Fruit fly (Drosophila melanogaster) whole organism, prepupa: ENCODE measurements around the gene crc.
A peak's percentile ranks its signal among the peaks of the same experiment; 100 is the strongest.

Experiments
- CG10631 ChIP-seq: fragments of 200-800 bp; sonication (Bioruptor generic); optimal IDR thresholded peaks from 2 replicates; lab custom pipeline; 2016; ENCODE audit warnings: missing biosample characterization, missing genetic modification characterization
- CG11294 ChIP-seq: fragments of 200-800 bp; sonication (Bioruptor generic); IDR thresholded peaks from 2 replicates; pipeline ENCODE4 v1.3.6; 2022; ENCODE audit warnings: missing biosample characterization, missing genetic modification characterization
- CG11762 ChIP-seq: fragments of 200-800 bp; sonication (Bioruptor generic); optimal IDR thresholded peaks from 3 replicates; lab custom pipeline; 2016; ENCODE audit warnings: missing biosample characterization, missing genetic modification characterization; ENCODE audit not compliant: insufficient read depth
- CG15336 ChIP-seq: fragments of 200-800 bp; sonication (Bioruptor generic); IDR thresholded peaks from 2 replicates; pipeline ENCODE4 v1.3.6; 2022; ENCODE audit warnings: missing biosample characterization, missing genetic modification characterization
- CG16779 ChIP-seq: fragments of 200-800 bp; sonication (Bioruptor generic); optimal IDR thresholded peaks from 3 replicates; lab custom pipeline; 2017; ENCODE audit warnings: missing biosample characterization, mild to moderate bottlenecking, missing genetic modification characterization
- CG3032 ChIP-seq: fragments of 200-800 bp; optimal IDR thresholded peaks from 2 replicates; lab custom pipeline; 2019; ENCODE audit warnings: missing biosample characterization, mild to moderate bottlenecking, missing genetic modification characterization, moderate library complexity
- CG31627 ChIP-seq: fragments of 200-800 bp; sonication (Bioruptor generic); optimal IDR thresholded peaks from 3 replicates; lab custom pipeline; 2016; ENCODE audit warnings: missing biosample characterization, missing genetic modification characterization
- CG34406 ChIP-seq: fragments of 200-800 bp; sonication (Bioruptor generic); optimal IDR thresholded peaks from 3 replicates; lab custom pipeline; 2016; ENCODE audit warnings: missing biosample characterization, missing genetic modification characterization
- CG6163 ChIP-seq: fragments of 200-800 bp; sonication (Bioruptor generic); IDR thresholded peaks from 3 replicates; pipeline ENCODE4 v1.3.6; 2022; ENCODE audit warnings: missing biosample characterization, missing genetic modification characterization
- CG6854 ChIP-seq: fragments of 200-800 bp; sonication (Bioruptor generic); optimal IDR thresholded peaks from 2 replicates; lab custom pipeline; 2017; ENCODE audit warnings: missing biosample characterization, mild to moderate bottlenecking, missing genetic modification characterization
- CG7368 ChIP-seq: fragments of 200-800 bp; sonication (Bioruptor generic); optimal IDR thresholded peaks from 3 replicates; lab custom pipeline; 2016; ENCODE audit warnings: missing biosample characterization, missing genetic modification characterization
- CG8119 ChIP-seq: fragments of 200-800 bp; sonication (Bioruptor generic); IDR thresholded peaks from 3 replicates; pipeline ENCODE4 v1.3.6; 2022; ENCODE audit warnings: missing biosample characterization, missing genetic modification characterization
- CG8319 ChIP-seq: fragments of 200-800 bp; sonication (Bioruptor generic); optimal IDR thresholded peaks from 3 replicates; lab custom pipeline; 2016; ENCODE audit warnings: missing biosample characterization, missing genetic modification characterization
- CG9139 ChIP-seq: fragments of 200-800 bp; sonication (Bioruptor generic); optimal IDR thresholded peaks from 3 replicates; lab custom pipeline; 2017; ENCODE audit warnings: missing biosample characterization, mild to moderate bottlenecking, missing genetic modification characterization
- Eip78C ChIP-seq: fragments of 200-800 bp; sonication (Bioruptor generic); peaks from one replicate; lab custom pipeline; 2016; ENCODE audit warnings: missing biosample characterization, missing genetic modification characterization
- Eip93F ChIP-seq: fragments of 200-800 bp; sonication (Bioruptor generic); optimal IDR thresholded peaks from 2 replicates; lab custom pipeline; 2016; ENCODE audit warnings: missing biosample characterization, mild to moderate bottlenecking, missing genetic modification characterization
- Ets96B ChIP-seq: fragments of 200-800 bp; optimal IDR thresholded peaks from 2 replicates; lab custom pipeline; 2019; ENCODE audit warnings: missing biosample characterization, mild to moderate bottlenecking, missing genetic modification characterization, moderate library complexity
- Gug ChIP-seq: fragments of 200-800 bp; sonication (Bioruptor generic); IDR thresholded peaks from 2 replicates; pipeline ENCODE4 v1.3.6; 2022; ENCODE audit warnings: missing biosample characterization, missing genetic modification characterization
- Hr38 ChIP-seq: sonication (Bioruptor generic); optimal IDR thresholded peaks from 2 replicates; lab custom pipeline; 2016; ENCODE audit warnings: missing biosample characterization, missing genetic modification characterization
- Hr39 ChIP-seq: fragments of 200-800 bp; sonication (Bioruptor generic); optimal IDR thresholded peaks from 2 replicates; lab custom pipeline; 2016; ENCODE audit warnings: missing biosample characterization, missing genetic modification characterization
- Hr4 ChIP-seq: fragments of 200-800 bp; sonication (Bioruptor generic); optimal IDR thresholded peaks from 3 replicates; lab custom pipeline; 2016; ENCODE audit warnings: missing biosample characterization, missing genetic modification characterization
- Lpt ChIP-seq: fragments of 200-800 bp; sonication (Bioruptor generic); optimal IDR thresholded peaks from 3 replicates; lab custom pipeline; 2016; ENCODE audit warnings: missing biosample characterization, missing genetic modification characterization
- Met ChIP-seq: fragments of 200-800 bp; sonication (Bioruptor generic); optimal IDR thresholded peaks from 3 replicates; lab custom pipeline; 2016; ENCODE audit warnings: missing biosample characterization, missing genetic modification characterization
- OdsH ChIP-seq: fragments of 200-800 bp; sonication (Bioruptor generic); optimal IDR thresholded peaks from 3 replicates; lab custom pipeline; 2016; ENCODE audit warnings: missing biosample characterization, missing genetic modification characterization
- Smox ChIP-seq: fragments of 200-800 bp; sonication (Bioruptor generic); optimal IDR thresholded peaks from 3 replicates; lab custom pipeline; 2016; ENCODE audit warnings: missing biosample characterization, missing genetic modification characterization
- Sox14 ChIP-seq: fragments of 200-800 bp; sonication (Bioruptor generic); optimal IDR thresholded peaks from 3 replicates; lab custom pipeline; 2016; ENCODE audit warnings: missing biosample characterization, missing genetic modification characterization
- Sox15 ChIP-seq: fragments of 200-800 bp; sonication (Bioruptor generic); optimal IDR thresholded peaks from 3 replicates; lab custom pipeline; 2016; ENCODE audit warnings: missing biosample characterization, missing genetic modification characterization
- dsx ChIP-seq: fragments of 200-800 bp; optimal IDR thresholded peaks from 3 replicates; lab custom pipeline; 2019; ENCODE audit warnings: missing biosample characterization, mild to moderate bottlenecking, missing genetic modification characterization, moderate library complexity; ENCODE audit not compliant: poor library complexity, severe bottlenecking
- esn ChIP-seq: fragments of 200-800 bp; sonication (Bioruptor generic); optimal IDR thresholded peaks from 2 replicates; lab custom pipeline; 2016; ENCODE audit warnings: missing biosample characterization, mild to moderate bottlenecking, missing genetic modification characterization, moderate library complexity
- lz ChIP-seq: fragments of 200-800 bp; sonication (Bioruptor generic); optimal IDR thresholded peaks from 3 replicates; lab custom pipeline; 2016; ENCODE audit warnings: missing biosample characterization, missing genetic modification characterization
- ss ChIP-seq, 2 experiments: fragments of 200-800 bp; sonication (Bioruptor generic); optimal IDR thresholded peaks; 2 replicates in 1 of 2; 3 replicates in 1 of 2; lab custom pipeline; 2017 to 2018; ENCODE audit warnings: mild to moderate bottlenecking in 2 of 2, missing biosample characterization in 2 of 2, missing genetic modification characterization in 2 of 2, moderate library complexity in 1 of 2
- svp ChIP-seq: fragments of 200-800 bp; sonication (Bioruptor generic); peaks from one replicate; lab custom pipeline; 2016; ENCODE audit warnings: missing biosample characterization, missing genetic modification characterization
- topi ChIP-seq: fragments of 200-800 bp; sonication (Bioruptor generic); optimal IDR thresholded peaks from 3 replicates; lab custom pipeline; 2016; ENCODE audit warnings: missing biosample characterization, missing genetic modification characterization
- vri ChIP-seq: fragments of 200-800 bp; sonication (Bioruptor generic); optimal IDR thresholded peaks from 3 replicates; lab custom pipeline; 2016; ENCODE audit warnings: missing biosample characterization, mild to moderate bottlenecking, missing genetic modification characterization

The crc gene

dm6 chr2L:21309754-21310426, 776 bp upstream of the crc start, which contains the start of gene Mondo:
Gene Mondo, minus strand, starts transcription at chr2L:21310050.
- TF ChIP-seq CG16779 (tag; lab: Kevin White, UChicago) = no peak
- no peak for TF ChIP-seq CG7368 (GFP tag; lab: Kevin White, UChicago)
- peak; percentile 27 for TF ChIP-seq CG34406 (GFP tag; lab: Kevin White, UChicago)
- peak; percentile 59 for TF ChIP-seq CG10631
- TF ChIP-seq CG15336 (GFP tag; lab: Robert Waterston, UW) = peak; percentile 48
- TF ChIP-seq CG8119 = peak; percentile 60
- no peak for TF ChIP-seq CG8319
- no peak for TF ChIP-seq Smox (GFP tag; lab: Kevin White, UChicago)
- TF ChIP-seq Hr4 (GFP tag; lab: Kevin White, UChicago) = peak; percentile 25
- peak; percentile 41 for TF ChIP-seq Gug (GFP tag; lab: Robert Waterston, UW)
- TF ChIP-seq CG11294 = peak; percentile 46; the same call in 1 of the 2 replicates
- TF ChIP-seq Ets96B (tag; lab: Kevin White, UChicago) = peak; percentile 16
- TF ChIP-seq Hr39 (GFP tag; lab: Kevin White, UChicago) = peak; percentile 4
- TF ChIP-seq esn (GFP tag; lab: Kevin White, UChicago) = peak; percentile 24
- TF ChIP-seq dsx (GFP tag; lab: Kevin White, UChicago) = no peak
- TF ChIP-seq CG3032 (tag; lab: Kevin White, UChicago) = peak; percentile 42
- peak; percentile 95 for TF ChIP-seq svp
- peak; percentile 37 for TF ChIP-seq OdsH
- TF ChIP-seq Met (GFP tag; lab: Kevin White, UChicago) = no peak

dm6 chr2L:21311200-21311689, 579 bp downstream of the crc start:
- peak; percentile 8 for TF ChIP-seq Met (GFP tag; lab: Kevin White, UChicago)
- TF ChIP-seq vri (GFP tag; lab: Kevin White, UChicago) = peak; percentile 25
- no peak for TF ChIP-seq CG3032 (tag; lab: Kevin White, UChicago)

- TF ChIP-seq CG7368 (GFP tag; lab: Kevin White, UChicago) = no peak
- peak; percentile 67 for TF ChIP-seq Eip78C (GFP tag; lab: Kevin White, UChicago)
- peak; percentile 17 for TF ChIP-seq dsx (GFP tag; lab: Kevin White, UChicago)
- no peak for TF ChIP-seq CG11762 (GFP tag; lab: Kevin White, UChicago)
- TF ChIP-seq CG31627 = no peak
- peak; percentile 28 for TF ChIP-seq Sox14 (GFP tag; lab: Kevin White, UChicago)
- peak; percentile 8 for TF ChIP-seq Eip93F (GFP tag; lab: Kevin White, UChicago)
- no peak for TF ChIP-seq esn (GFP tag; lab: Kevin White, UChicago)
- TF ChIP-seq Sox15 = no peak
- peak in 1 of 2 experiments; percentile 10 for TF ChIP-seq ss (GFP tag; optimal IDR thresholded peaks at IDR 0.05; lab: Kevin White, UChicago)
- no peak for TF ChIP-seq Smox (GFP tag; lab: Kevin White, UChicago)
- TF ChIP-seq CG6854 (GFP tag; lab: Kevin White, UChicago) = peak; percentile 94
- TF ChIP-seq vri (GFP tag; lab: Kevin White, UChicago) = peak; percentile 35
- no peak for TF ChIP-seq CG9139
- peak; percentile 77 for TF ChIP-seq svp
- TF ChIP-seq Met (GFP tag; lab: Kevin White, UChicago) = no peak
- no peak for TF ChIP-seq CG34406 (GFP tag; lab: Kevin White, UChicago)
- no peak for TF ChIP-seq Hr38 (GFP tag; lab: Kevin White, UChicago)
- TF ChIP-seq CG11294 = no peak
- no peak for TF ChIP-seq Lpt (GFP tag; lab: Kevin White, UChicago)
- TF ChIP-seq topi = no peak
- no peak for TF ChIP-seq CG6163 (GFP tag; lab: Robert Waterston, UW)
- TF ChIP-seq Gug (GFP tag; lab: Robert Waterston, UW) = no peak
- TF ChIP-seq Hr4 (GFP tag; lab: Kevin White, UChicago) = no peak
- TF ChIP-seq lz (GFP tag; lab: Kevin White, UChicago) = no peak
- TF ChIP-seq CG8119 = 0 out of 3 replicates have a peak, but pooled peaks have one; percentile 27
Observed at dm6 chr2L:21312831-21313437, 2.3 kb downstream of the crc start.
